Worm (Caenorhabditis elegans) whole organism, late embryonic: ENCODE measurements around the gene gpdh-2.

Source experiments
- F13H6.1 ChIP-seq: sonication (generic microtip); optimal IDR thresholded peaks from 2 replicates; lab custom pipeline; 2016; ENCODE audit warnings: missing genetic modification characterization, missing compliant biosample characterization
- ama-1 ChIP-seq: fragments of 150-350 bp; optimal IDR thresholded peaks from 2 replicates; lab custom pipeline; 2014
- ceh-45 ChIP-seq: fragments of 200-800 bp; sonication (Bioruptor generic); IDR thresholded peaks from 2 replicates; pipeline ENCODE4 v1.3.6; 2022; ENCODE audit warnings: missing genetic modification reagents, missing genetic modification characterization, missing compliant biosample characterization
- ceh-48 ChIP-seq: sonication (generic microtip); optimal IDR thresholded peaks from 2 replicates; lab custom pipeline; 2016; ENCODE audit warnings: missing genetic modification characterization, inconsistent platforms, missing compliant biosample characterization
- dmd-4 ChIP-seq: sonication (generic microtip); optimal IDR thresholded peaks from 2 replicates; lab custom pipeline; 2016; ENCODE audit warnings: borderline replicate concordance, missing genetic modification characterization, missing compliant biosample characterization
- elt-2 ChIP-seq: sonication (generic microtip); optimal IDR thresholded peaks from 2 replicates; lab custom pipeline; 2016; ENCODE audit warnings: missing genetic modification reagents, missing genetic modification characterization, missing compliant biosample characterization
- fkh-10 ChIP-seq: fragments of 150-350 bp; optimal IDR thresholded peaks from 2 replicates; lab custom pipeline; 2014; ENCODE audit warnings: missing biosample characterization, missing genetic modification reagents, missing genetic modification characterization
- pag-3 ChIP-seq: sonication (generic microtip); optimal IDR thresholded peaks from 2 replicates; lab custom pipeline; 2016; ENCODE audit warnings: missing compliant biosample characterization, missing genetic modification characterization, borderline replicate concordance
- pha-2 ChIP-seq: sonication (generic microtip); optimal IDR thresholded peaks from 2 replicates; lab custom pipeline; 2017; ENCODE audit warnings: mild to moderate bottlenecking, missing genetic modification characterization, missing compliant biosample characterization
- pha-4 ChIP-seq: fragments of 150-350 bp; optimal IDR thresholded peaks from 2 replicates; lab custom pipeline; 2018; ENCODE audit warnings: missing biosample characterization, missing genetic modification reagents, missing genetic modification characterization
- sox-4 ChIP-seq: sonication (generic microtip); optimal IDR thresholded peaks from 2 replicates; lab custom pipeline; 2017; ENCODE audit warnings: mild to moderate bottlenecking, missing genetic modification characterization, inconsistent platforms, missing compliant biosample characterization
- unc-42 ChIP-seq: sonication (generic microtip); optimal IDR thresholded peaks from 2 replicates; lab custom pipeline; 2016; ENCODE audit warnings: missing genotype, missing genetic modification characterization, missing compliant biosample characterization
- unc-86 ChIP-seq: sonication (generic microtip); optimal IDR thresholded peaks from 2 replicates; lab custom pipeline; 2016; ENCODE audit warnings: missing genetic modification characterization, missing compliant biosample characterization
- ztf-16 ChIP-seq: sonication (generic microtip); optimal IDR thresholded peaks from 2 replicates; lab custom pipeline; 2017; ENCODE audit warnings: missing genetic modification characterization, missing compliant biosample characterization

DNA sequence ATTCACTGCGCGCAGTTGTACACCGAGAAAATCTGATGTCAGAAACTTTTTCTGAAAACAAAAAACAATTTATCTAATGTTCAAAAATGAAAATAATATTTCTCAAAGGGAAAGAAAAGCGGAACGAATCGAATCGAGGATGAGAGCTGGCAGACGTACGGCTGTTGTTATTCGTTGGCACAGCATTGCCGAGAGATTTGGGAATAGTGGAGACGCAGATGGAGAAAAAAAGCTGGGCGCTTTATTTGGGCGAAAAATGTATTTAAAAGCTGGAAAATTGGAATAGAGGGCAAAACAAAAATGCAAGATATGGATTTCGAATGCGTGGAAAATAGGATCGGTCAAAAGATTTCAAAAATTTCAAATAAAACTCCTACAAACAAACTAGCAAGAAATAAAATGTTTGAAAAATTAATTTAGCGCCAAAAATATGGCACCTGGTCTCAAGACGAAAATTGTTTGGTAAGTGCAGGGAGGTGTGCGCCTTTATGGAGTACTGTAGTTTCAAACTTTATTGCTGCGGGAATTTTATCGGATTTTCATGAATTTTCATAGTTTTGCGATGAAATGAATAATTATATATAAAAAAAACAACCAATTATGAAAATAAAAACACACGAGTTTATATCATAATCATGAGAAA is at the start of gene gpdh-2:
- no peak for TF ChIP-seq pha-2 (tag; lab: Kevin White, UChicago)
- no peak for TF ChIP-seq unc-42
- no peak for TF ChIP-seq ama-1 (lab: Kevin White, UChicago)
- TF ChIP-seq F13H6.1 (tag; lab: Kevin White, UChicago), result no peak
- no peak for TF ChIP-seq unc-86
- TF ChIP-seq sox-4 (tag; lab: Kevin White, UChicago), result no peak
- no peak for TF ChIP-seq ceh-48 (tag; lab: Kevin White, UChicago)
- TF ChIP-seq pha-4 (tag; lab: Kevin White, UChicago), result no peak
- TF ChIP-seq elt-2 (tag; lab: Kevin White, UChicago), result no peak
- no peak for TF ChIP-seq fkh-10
- no peak for TF ChIP-seq pag-3 (tag; lab: Kevin White, UChicago)
- TF ChIP-seq ceh-45 (GFP tag; lab: Robert Waterston, UW), result no peak
- no peak for TF ChIP-seq dmd-4
- TF ChIP-seq ztf-16, result no peak
